Worm (Caenorhabditis elegans): ENCODE data around the gene rol-3.
A peak's percentile ranks its signal among the peaks of the same experiment; 100 is the strongest.

The rol-3 gene

ce11 chrV:8211993-8212392 lies 26.2 kb downstream of the rol-3 start (continued):
- TF ChIP-seq efl-1 (optimal IDR thresholded peaks at IDR 0.05) = no peak
- TF ChIP-seq efl-1 (GFP tag; optimal IDR thresholded peaks at IDR 0.05 in 1 of 2) = no peak
- no peak for TF ChIP-seq F16B12.6 (tag; optimal IDR thresholded peaks at IDR 0.05)
- peak; percentile 78 for TF ChIP-seq lin-14 (GFP tag; optimal IDR thresholded peaks at IDR 0.05)
- TF ChIP-seq lsy-2 (tag; optimal IDR thresholded peaks at IDR 0.05) = peak; percentile 11 to 32
- TF ChIP-seq swsn-7 (tag; optimal IDR thresholded peaks at IDR 0.05) = peak; percentile 26
- TF ChIP-seq lin-15B (tag; optimal IDR thresholded peaks at IDR 0.05) = no peak
- TF ChIP-seq ceh-88 (GFP tag; IDR thresholded peaks at IDR 0.05) = no peak
- no peak for TF ChIP-seq mdl-1 (tag; optimal IDR thresholded peaks at IDR 0.05)
- TF ChIP-seq pqm-1 (tag; optimal IDR thresholded peaks at IDR 0.05) = no peak
- TF ChIP-seq tbx-2 (tag; optimal IDR thresholded peaks at IDR 0.05) = no peak
- no peak for TF ChIP-seq nhr-12 (tag; optimal IDR thresholded peaks at IDR 0.05)
- no peak for TF ChIP-seq fkh-10 (GFP tag; optimal IDR thresholded peaks at IDR 0.05)
- no peak for TF ChIP-seq C34B4.2 (tag; optimal IDR thresholded peaks at IDR 0.05)
- no peak for TF ChIP-seq ces-1 (GFP tag; optimal IDR thresholded peaks at IDR 0.05)
- no peak for TF ChIP-seq lin-13 (GFP tag; optimal IDR thresholded peaks at IDR 0.05)
- TF ChIP-seq mab-9 (GFP tag; IDR thresholded peaks at IDR 0.05) = no peak
- peak; percentile 30 for TF ChIP-seq unc-86 (tag; optimal IDR thresholded peaks at IDR 0.05)
- TF ChIP-seq dsc-1 (tag; optimal IDR thresholded peaks at IDR 0.05) = peak; percentile 92
- TF ChIP-seq ceh-82 (tag; optimal IDR thresholded peaks at IDR 0.05) = no peak
- no peak for TF ChIP-seq alr-1 (tag; optimal IDR thresholded peaks at IDR 0.05; ENCODE audit: borderline replicate concordance)
- TF ChIP-seq nhr-11 (tag; optimal IDR thresholded peaks at IDR 0.05) = peak; percentile 17
- TF ChIP-seq hlh-17 (GFP tag; optimal IDR thresholded peaks at IDR 0.05; ENCODE audit: borderline replicate concordance) = no peak
- TF ChIP-seq nhr-19 (GFP tag; conservative IDR thresholded peaks at IDR 0.05) = no peak
- peak; percentile 81 for TF ChIP-seq fkh-8 (tag; optimal IDR thresholded peaks at IDR 0.05)
- no peak for TF ChIP-seq tlp-1 (tag; optimal IDR thresholded peaks at IDR 0.05)
- TF ChIP-seq isw-1 (GFP tag; IDR thresholded peaks at IDR 0.05) = no peak
- no peak for TF ChIP-seq zag-1 (tag; optimal IDR thresholded peaks at IDR 0.05)
- peak; percentile 33 for TF ChIP-seq ztf-4 (tag; optimal IDR thresholded peaks at IDR 0.05)
- no peak for TF ChIP-seq ceh-63 (GFP tag; optimal IDR thresholded peaks at IDR 0.05)
- no peak for TF ChIP-seq nhr-77 (tag; optimal IDR thresholded peaks at IDR 0.05)
- TF ChIP-seq skn-1 (tag; optimal IDR thresholded peaks at IDR 0.05) = no peak
- no peak for TF ChIP-seq hpl-2 (GFP tag; optimal IDR thresholded peaks at IDR 0.05)
- no peak for TF ChIP-seq unc-130 (tag; optimal IDR thresholded peaks at IDR 0.05)
- TF ChIP-seq mef-2 (tag; optimal IDR thresholded peaks at IDR 0.05) = no peak
- no peak for TF ChIP-seq ceh-8 (GFP tag; optimal IDR thresholded peaks at IDR 0.05)
- no peak for TF ChIP-seq ztf-11 (tag; optimal IDR thresholded peaks at IDR 0.05)
- no peak for TF ChIP-seq mep-1 (tag; optimal IDR thresholded peaks at IDR 0.05)
- TF ChIP-seq nhr-90 (tag; optimal IDR thresholded peaks at IDR 0.05; ENCODE audit: poor library complexity) = no peak
- no peak for TF ChIP-seq elt-3 (tag; optimal IDR thresholded peaks at IDR 0.05)
- TF ChIP-seq hlh-4 (tag; optimal IDR thresholded peaks at IDR 0.05) = peak; percentile 62
- TF ChIP-seq ama-1 (optimal IDR thresholded peaks at IDR 0.05) = no peak
- TF ChIP-seq grh-1 (GFP tag; IDR thresholded peaks at IDR 0.05) = no peak
- no peak for TF ChIP-seq fos-1 (tag; optimal IDR thresholded peaks at IDR 0.05)
- TF ChIP-seq nhr-85 (tag) = peak; percentile 47
- no peak for TF ChIP-seq snu-23 (GFP tag; optimal IDR thresholded peaks at IDR 0.05)
- peak; percentile 11 for TF ChIP-seq xbp-1 (tag; optimal IDR thresholded peaks at IDR 0.05)
- no peak for TF ChIP-seq dpl-1 (GFP tag; optimal IDR thresholded peaks at IDR 0.05)
- TF ChIP-seq unc-30 (tag; optimal IDR thresholded peaks at IDR 0.05) = no peak
- TF ChIP-seq C16A3.4 (tag; optimal IDR thresholded peaks at IDR 0.05) = no peak
- no peak for TF ChIP-seq fkh-4 (tag; optimal IDR thresholded peaks at IDR 0.05; ENCODE audit: borderline replicate concordance)
- TF ChIP-seq nhr-71 (tag; optimal IDR thresholded peaks at IDR 0.05) = peak; percentile 82
- TF ChIP-seq aha-1 (tag; optimal IDR thresholded peaks at IDR 0.05) = no peak
- TF ChIP-seq sox-4 (tag; optimal IDR thresholded peaks at IDR 0.05) = peak; percentile 90
- no peak for TF ChIP-seq lin-35 (GFP tag; optimal IDR thresholded peaks at IDR 0.05)
